Worm (Caenorhabditis elegans): ENCODE data around the gene C16C8.21.

ce11 chrII:3472817-3473216 is 24.8 kb downstream of the C16C8.21 start, which contains the start of gene Y49F6B.6:
- no peak for TF ChIP-seq mxl-2 (GFP tag; conservative IDR thresholded peaks at IDR 0.05)
- TF ChIP-seq tra-1 (GFP tag; IDR thresholded peaks at IDR 0.05), result no peak
- no peak for TF ChIP-seq nhr-25 (tag; optimal IDR thresholded peaks at IDR 0.05; ENCODE audit: borderline replicate concordance, insufficient read depth)
- no peak for TF ChIP-seq pqm-1 (tag; optimal IDR thresholded peaks at IDR 0.05)
- no peak for TF ChIP-seq unc-39 (tag; optimal IDR thresholded peaks at IDR 0.05)
- TF ChIP-seq nhr-77 (tag; optimal IDR thresholded peaks at IDR 0.05), result no peak
- no peak for TF ChIP-seq nhr-11 (tag; optimal IDR thresholded peaks at IDR 0.05)
